Worm (Caenorhabditis elegans) whole organism, L4/young adult: ENCODE data around the gene C24H12.8.

Experiments
- W03F9.2 ChIP-seq: fragments of 150-350 bp; optimal IDR thresholded peaks from 2 replicates; lab custom pipeline; 2014; ENCODE audit warnings: missing biosample characterization, missing genetic modification characterization
- him-1 ChIP-seq: sonication (generic microtip); optimal IDR thresholded peaks from 2 replicates; lab custom pipeline; 2016; ENCODE audit warnings: missing genotype, missing genetic modification reagents, missing genetic modification characterization, missing compliant biosample characterization

DNA sequence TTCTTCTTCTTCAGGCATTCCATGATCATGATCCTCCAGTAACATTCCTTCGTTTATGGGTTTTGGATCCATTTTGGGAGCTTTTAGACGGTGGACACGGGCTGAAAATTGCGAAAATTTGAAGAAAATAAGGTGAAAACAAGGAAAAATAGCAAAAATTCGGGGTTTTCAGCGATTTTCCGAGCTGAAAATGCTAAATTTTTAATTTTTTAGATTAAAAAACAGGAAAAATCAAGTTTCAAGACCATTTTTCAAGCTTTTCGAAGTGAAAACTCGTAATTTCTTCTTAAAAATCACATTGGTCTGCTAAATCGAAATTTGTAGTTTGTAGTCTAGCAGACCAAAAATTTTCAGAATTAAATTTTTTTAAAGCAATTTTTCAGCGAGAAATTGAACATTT is 44.3 kb upstream of the C24H12.8 start, which contains the start of gene nfyb-1:
- TF ChIP-seq him-1 (tag; lab: Kevin White, UChicago) (no peak), W03F9.2 (tag; lab: Kevin White, UChicago) (no peak)
